Worm (Caenorhabditis elegans): ENCODE data around the gene C33C12.12.

ce11 chrII:2207812-2208211 is 37.8 kb upstream of the C33C12.12 start, which contains the start of gene Y59C2A.1:
- TF ChIP-seq lin-15B (tag; optimal IDR thresholded peaks at IDR 0.05) (no peak), T26A8.4 (GFP tag; IDR thresholded peaks at IDR 0.05) (no peak), ceh-82 (tag; optimal IDR thresholded peaks at IDR 0.05) (no peak), F44E2.7 (GFP tag; IDR thresholded peaks at IDR 0.05) (no peak), ama-1 (optimal IDR thresholded peaks at IDR 0.05) (no peak), ceh-28 (tag; optimal IDR thresholded peaks at IDR 0.05) (no peak), nhr-6 (tag; optimal IDR thresholded peaks at IDR 0.05) (no peak), nhr-77 (tag; optimal IDR thresholded peaks at IDR 0.05) (no peak), ces-1 (GFP tag; optimal IDR thresholded peaks at IDR 0.05) (no peak), pha-4 (GFP tag; IDR thresholded peaks at IDR 0.05) (no peak), pha-4 (tag; optimal IDR thresholded peaks at IDR 0.05) (no peak), aly-2 (tag; optimal IDR thresholded peaks at IDR 0.05) (no peak)

Measured in whole organism, L4 larva.